Worm (Caenorhabditis elegans) whole organism, L4/young adult: Measurements from ENCODE around the gene ncx-5.

Experiments used
- W03F9.2 ChIP-seq: fragments of 150-350 bp; optimal IDR thresholded peaks from 2 replicates; lab custom pipeline; 2014; ENCODE audit warnings: missing biosample characterization, missing genetic modification characterization
- dao-5 ChIP-seq: sonication (generic microtip); optimal IDR thresholded peaks from 2 replicates; lab custom pipeline; 2016; ENCODE audit warnings: missing genotype, missing genetic modification characterization, moderate library complexity, missing compliant biosample characterization
- him-1 ChIP-seq: sonication (generic microtip); optimal IDR thresholded peaks from 2 replicates; lab custom pipeline; 2016; ENCODE audit warnings: missing genotype, missing genetic modification reagents, missing genetic modification characterization, missing compliant biosample characterization

ncx-5 gene

ce11 chrV:10441135-10442024, 48.5 kb downstream of the ncx-5 start, which contains the start of gene pap-1:
TSS of gene pap-1 (plus strand) at chrV:10441974.
- no peak for TF ChIP-seq W03F9.2 (tag; lab: Kevin White, UChicago)
- no peak for TF ChIP-seq dao-5 (tag; lab: Kevin White, UChicago)
- no peak for TF ChIP-seq him-1 (tag; lab: Kevin White, UChicago)

ce11 chrV:10440723-10441122, 49.2 kb downstream of the ncx-5 start, which contains the start of gene snf-10:
TSS of gene snf-10 (minus strand) at chrV:10440823.
- TF ChIP-seq him-1 (tag; lab: Kevin White, UChicago) (no peak), W03F9.2 (tag; lab: Kevin White, UChicago) (no peak), dao-5 (tag; lab: Kevin White, UChicago) (no peak)

DNA sequence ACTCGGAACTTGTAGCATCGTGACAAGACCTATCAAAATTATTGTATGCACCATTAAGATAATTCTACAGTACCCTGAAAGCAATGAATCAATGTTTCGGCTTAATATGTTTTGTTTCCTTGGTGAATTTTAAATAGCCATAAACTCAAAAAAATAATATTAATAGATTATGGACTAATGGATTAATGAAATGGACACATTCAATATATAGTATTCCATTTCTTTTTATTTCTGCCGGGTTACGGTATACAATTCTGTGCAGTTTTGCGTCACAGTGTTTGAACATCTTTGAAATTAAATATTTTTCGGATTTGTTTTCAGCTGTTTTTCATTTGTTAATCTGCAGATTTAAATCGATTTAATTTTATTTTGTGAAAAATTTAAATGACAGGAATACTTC, 53.3 kb downstream of the ncx-5 start, which contains the start of gene set-22:
TSS of gene set-22 (plus strand) at position 301 of the 400 bp plus-strand sequence.
- TF ChIP-seq him-1 (tag; lab: Kevin White, UChicago) (no peak), dao-5 (tag; lab: Kevin White, UChicago) (no peak), W03F9.2 (tag; lab: Kevin White, UChicago) (no peak)
